Fruit fly (Drosophila melanogaster) whole organism, embryonic: ENCODE results near the gene spidey.

Source experiments
- Asciz ChIP-seq: fragments of 200-800 bp; sonication (Bioruptor generic); optimal IDR thresholded peaks from 2 replicates; lab custom pipeline; 2017; ENCODE audit warnings: missing biosample characterization, mild to moderate bottlenecking, missing genetic modification characterization, missing genetic modification reagents
- B-H2 ChIP-seq: fragments of 200-800 bp; sonication (Bioruptor generic); optimal IDR thresholded peaks from 2 replicates; lab custom pipeline; 2018; ENCODE audit warnings: missing biosample characterization, mild to moderate bottlenecking, missing genetic modification characterization
- BEAF-32 ChIP-seq: fragments of 200-800 bp; sonication (Bioruptor generic); optimal IDR thresholded peaks from 3 replicates; lab custom pipeline; 2017; ENCODE audit warnings: missing biosample characterization, missing genetic modification characterization, mild to moderate bottlenecking, moderate library complexity, missing genetic modification reagents
- CG10654 ChIP-seq: fragments of 200-800 bp; sonication (Bioruptor generic); optimal IDR thresholded peaks from 2 replicates; lab custom pipeline; 2016; ENCODE audit warnings: missing biosample characterization, missing genetic modification characterization
- CG1233 ChIP-seq: fragments of 200-800 bp; sonication (Bioruptor generic); optimal IDR thresholded peaks from 4 replicates; lab custom pipeline; 2018; ENCODE audit warnings: missing biosample characterization, mild to moderate bottlenecking, missing genetic modification characterization
- CG13296 ChIP-seq: fragments of 200-800 bp; sonication (Bioruptor generic); optimal IDR thresholded peaks from 3 replicates; lab custom pipeline; 2018; ENCODE audit warnings: missing biosample characterization, mild to moderate bottlenecking, missing genetic modification characterization
- CG14050 ChIP-seq: fragments of 200-800 bp; sonication (Bioruptor generic); IDR thresholded peaks from 3 replicates; pipeline ENCODE4 v1.3.6; 2022; ENCODE audit warnings: missing biosample characterization, missing genetic modification characterization
- CG16779 ChIP-seq: fragments of 200-800 bp; sonication (Bioruptor generic); IDR thresholded peaks from 2 replicates; pipeline ENCODE4 v1.3.6; 2022; ENCODE audit warnings: missing biosample characterization, missing genetic modification characterization
- CG18011 ChIP-seq: fragments of 200-800 bp; sonication (Bioruptor generic); optimal IDR thresholded peaks from 2 replicates; lab custom pipeline; 2017; ENCODE audit warnings: missing biosample characterization, missing genetic modification characterization, mild to moderate bottlenecking, moderate library complexity, missing genotype
- CG18619 ChIP-seq: fragments of 200-800 bp; sonication (Bioruptor generic); optimal IDR thresholded peaks from 3 replicates; lab custom pipeline; 2017; ENCODE audit warnings: missing biosample characterization, mild to moderate bottlenecking, missing genetic modification characterization
- CG3281 ChIP-seq: fragments of 200-800 bp; sonication (Bioruptor generic); optimal IDR thresholded peaks from 3 replicates; lab custom pipeline; 2017; ENCODE audit warnings: missing biosample characterization, mild to moderate bottlenecking, missing genetic modification characterization
- CG34422 ChIP-seq: fragments of 200-800 bp; sonication (Bioruptor generic); IDR thresholded peaks from 3 replicates; pipeline ENCODE4 v1.3.6; 2022; ENCODE audit warnings: missing biosample characterization, missing genetic modification characterization
- CG4360 ChIP-seq: fragments of 200-800 bp; sonication (Bioruptor generic); IDR thresholded peaks from 2 replicates; pipeline ENCODE4 v1.3.6; 2022; ENCODE audit warnings: missing biosample characterization, missing genetic modification characterization
- CG4424 ChIP-seq: fragments of 200-800 bp; sonication (Bioruptor generic); optimal IDR thresholded peaks from 3 replicates; lab custom pipeline; 2016; ENCODE audit warnings: missing biosample characterization, missing genetic modification characterization
- CG8388 ChIP-seq: fragments of 200-800 bp; sonication (Bioruptor generic); optimal IDR thresholded peaks from 2 replicates; lab custom pipeline; 2019; ENCODE audit warnings: missing biosample characterization, mild to moderate bottlenecking, missing genetic modification characterization, moderate library complexity
- CG9727 ChIP-seq: fragments of 200-800 bp; sonication (Bioruptor generic); optimal IDR thresholded peaks from 3 replicates; lab custom pipeline; 2017; ENCODE audit warnings: missing biosample characterization, mild to moderate bottlenecking, missing genetic modification characterization
- Drgx ChIP-seq: fragments of 200-800 bp; sonication (Bioruptor generic); IDR thresholded peaks from 2 replicates; pipeline ENCODE4 v1.3.6; 2022; ENCODE audit warnings: missing biosample characterization, missing genetic modification characterization
- E2f1 ChIP-seq: fragments of 200-800 bp; sonication (Bioruptor generic); IDR thresholded peaks from 2 replicates; pipeline ENCODE4 v1.3.6; 2022; ENCODE audit warnings: missing biosample characterization, missing genetic modification characterization
- Eip74EF ChIP-seq, 2 experiments: fragments of 200-800 bp in 1 of 2; fragments of >200 bp in 1 of 2; sonication (Bioruptor generic) in 1 of 2; optimal IDR thresholded peaks; 2 replicates each; lab custom pipeline; 2017 to 2019; ENCODE audit warnings: missing biosample characterization in 2 of 2, missing genetic modification characterization in 2 of 2, mild to moderate bottlenecking in 1 of 2, moderate library complexity in 1 of 2
- GATAe ChIP-seq: fragments of 200-800 bp; sonication (Bioruptor generic); conservative IDR thresholded peaks from 2 replicates; pipeline ENCODE4 v1.3.6; 2022; ENCODE audit warnings: missing biosample characterization, missing genetic modification characterization
- Hey ChIP-seq: fragments of 200-800 bp; sonication (Bioruptor generic); optimal IDR thresholded peaks from 3 replicates; lab custom pipeline; 2018; ENCODE audit warnings: missing biosample characterization, mild to moderate bottlenecking, missing genetic modification characterization
- HmgZ ChIP-seq: fragments of 200-800 bp; sonication (Bioruptor generic); optimal IDR thresholded peaks from 2 replicates; lab custom pipeline; 2018; ENCODE audit warnings: missing biosample characterization, mild to moderate bottlenecking, missing genetic modification characterization
- Pdp1 ChIP-seq, 2 experiments: fragments of 200-800 bp; sonication (Bioruptor generic); optimal IDR thresholded peaks; 3 replicates each; lab custom pipeline; 2016; ENCODE audit warnings: missing biosample characterization in 2 of 2, missing genetic modification characterization in 2 of 2, mild to moderate bottlenecking in 1 of 2, moderate library complexity in 1 of 2
- Rx ChIP-seq: fragments of 200-800 bp; sonication (Bioruptor generic); IDR thresholded peaks from 2 replicates; pipeline ENCODE4 v1.3.6; 2022; ENCODE audit warnings: missing biosample characterization, missing genetic modification characterization
- Spps ChIP-seq: fragments of 200-800 bp; sonication (Bioruptor generic); optimal IDR thresholded peaks from 2 replicates; lab custom pipeline; 2018; ENCODE audit warnings: missing biosample characterization, mild to moderate bottlenecking, missing genetic modification characterization
- Sry-δ ChIP-seq: fragments of 200-800 bp; sonication (Bioruptor generic); optimal IDR thresholded peaks from 2 replicates; lab custom pipeline; 2016; ENCODE audit warnings: missing biosample characterization, missing genetic modification characterization
- Ssrp ChIP-seq: fragments of 200-800 bp; sonication (Bioruptor generic); optimal IDR thresholded peaks from 2 replicates; lab custom pipeline; 2018; ENCODE audit warnings: missing biosample characterization, mild to moderate bottlenecking, missing genetic modification characterization, moderate library complexity
- Taf1 ChIP-seq: fragments of 200-800 bp; sonication (Bioruptor generic); IDR thresholded peaks from 2 replicates; pipeline ENCODE4 v1.3.6; 2022; ENCODE audit warnings: missing biosample characterization, missing genetic modification characterization
- Tbp ChIP-seq: fragments of >200 bp; optimal IDR thresholded peaks from 2 replicates; lab custom pipeline; 2018; ENCODE audit warnings: missing biosample characterization, missing genetic modification characterization
- bbx ChIP-seq: fragments of 200-800 bp; sonication (Bioruptor generic); IDR thresholded peaks from 2 replicates; pipeline ENCODE4 v1.3.6; 2022; ENCODE audit warnings: missing biosample characterization, missing genetic modification characterization; ENCODE audit not compliant: partially characterized antibody
- bigmax ChIP-seq: fragments of 200-800 bp; sonication (Bioruptor generic); optimal IDR thresholded peaks from 2 replicates; lab custom pipeline; 2018; ENCODE audit warnings: missing biosample characterization, mild to moderate bottlenecking, missing genetic modification characterization
- bsh ChIP-seq, 2 experiments: fragments of 200-800 bp; sonication (Bioruptor generic); optimal IDR thresholded peaks; 2 replicates each; lab custom pipeline; 2017 to 2018; ENCODE audit warnings: mild to moderate bottlenecking in 2 of 2, missing biosample characterization in 2 of 2, missing genetic modification characterization in 2 of 2, moderate library complexity in 1 of 2
- chif ChIP-seq, 2 experiments: fragments of 200-800 bp; sonication (Bioruptor generic); optimal IDR thresholded peaks; 3 replicates each; lab custom pipeline; 2016; ENCODE audit warnings: missing biosample characterization in 2 of 2, missing genetic modification characterization in 2 of 2
- ftz-f1 ChIP-seq: fragments of 200-800 bp; sonication (Bioruptor generic); optimal IDR thresholded peaks from 2 replicates; lab custom pipeline; 2016; ENCODE audit warnings: missing biosample characterization, missing genetic modification characterization
- h ChIP-seq: fragments of >200 bp; optimal IDR thresholded peaks from 2 replicates; lab custom pipeline; 2017
- kah ChIP-seq: fragments of 200-800 bp; sonication (Bioruptor generic); optimal IDR thresholded peaks from 2 replicates; lab custom pipeline; 2018; ENCODE audit warnings: missing biosample characterization, mild to moderate bottlenecking, missing genetic modification characterization
- ken ChIP-seq: fragments of 200-800 bp; sonication (Bioruptor generic); IDR thresholded peaks from 3 replicates; pipeline ENCODE4 v1.3.6; 2022; ENCODE audit warnings: missing biosample characterization, missing genetic modification characterization
- mirr ChIP-seq: fragments of 200-800 bp; sonication (Bioruptor generic); optimal IDR thresholded peaks from 3 replicates; lab custom pipeline; 2018; ENCODE audit warnings: missing biosample characterization, mild to moderate bottlenecking, missing genetic modification characterization
- nerfin-1 ChIP-seq: fragments of 200-800 bp; sonication (Bioruptor generic); optimal IDR thresholded peaks from 3 replicates; lab custom pipeline; 2019; ENCODE audit warnings: missing biosample characterization, mild to moderate bottlenecking, missing genetic modification characterization, moderate library complexity
- org-1 ChIP-seq: fragments of 200-800 bp; sonication (Bioruptor generic); optimal IDR thresholded peaks from 2 replicates; lab custom pipeline; 2017; ENCODE audit warnings: missing biosample characterization, missing genetic modification characterization
- pan ChIP-seq, 4 experiments: fragments of >200 bp in 3 of 4; fragments of 200-800 bp in 1 of 4; sonication (Bioruptor generic) in 1 of 4; optimal IDR thresholded peaks in 3 of 4; IDR thresholded peaks in 1 of 4; 2 replicates each; pipeline versions ENCODE4 v1.3.6 to Lab custom; 2017 to 2022; ENCODE audit warnings: missing biosample characterization in 2 of 4, missing genetic modification characterization in 2 of 4, mixed read lengths in 1 of 4
- phol ChIP-seq: fragments of 200-800 bp; sonication (Bioruptor generic); optimal IDR thresholded peaks from 3 replicates; lab custom pipeline; 2018; ENCODE audit warnings: missing biosample characterization, mild to moderate bottlenecking, missing genetic modification characterization, moderate library complexity
- sens-2 ChIP-seq: fragments of 200-800 bp; sonication (Bioruptor generic); IDR thresholded peaks from 2 replicates; pipeline ENCODE4 v1.3.6; 2022; ENCODE audit warnings: missing biosample characterization, missing genetic modification characterization
- seq ChIP-seq: fragments of 200-800 bp; sonication (Bioruptor generic); IDR thresholded peaks from 2 replicates; pipeline ENCODE4 v1.3.6; 2022; ENCODE audit warnings: missing biosample characterization, missing genetic modification characterization
- tll ChIP-seq, 2 experiments: fragments of 200-800 bp in 1 of 2; fragments of >200 bp in 1 of 2; sonication (Bioruptor generic) in 1 of 2; optimal IDR thresholded peaks; 2 replicates each; lab custom pipeline; 2017 to 2019; ENCODE audit warnings: missing biosample characterization in 2 of 2, missing genetic modification characterization in 2 of 2, mild to moderate bottlenecking in 1 of 2, moderate library complexity in 1 of 2
- toy ChIP-seq: fragments of 200-800 bp; sonication (Bioruptor generic); IDR thresholded peaks from 2 replicates; pipeline ENCODE4 v1.3.6; 2022; ENCODE audit warnings: missing biosample characterization, missing genetic modification characterization
- wek ChIP-seq: fragments of 200-800 bp; sonication (Bioruptor generic); optimal IDR thresholded peaks from 3 replicates; lab custom pipeline; 2018; ENCODE audit warnings: missing biosample characterization, mild to moderate bottlenecking, missing genetic modification characterization, moderate library complexity
- zfh2 ChIP-seq: fragments of 200-800 bp; sonication (Bioruptor generic); optimal IDR thresholded peaks from 2 replicates; lab custom pipeline; 2016; ENCODE audit warnings: missing biosample characterization, missing genetic modification characterization

Gene spidey

dm6 chrX:7920081-7920688, 11.5 kb downstream of the spidey start, which contains the start of the genes hdm and Ykt6 (continued):
- TF ChIP-seq CG4360 (GFP tag; lab: Robert Waterston, UW) (peak; percentile 44), GATAe (GFP tag; lab: Robert Waterston, UW) (no peak), Sry-δ (peak; percentile 98), nerfin-1 (peak; percentile 43), CG4424 (peak; percentile 74), h (lab: Kevin White, UChicago) (no peak), sens-2 (peak; percentile 81), Eip74EF (GFP tag; optimal IDR thresholded peaks at IDR 0.05; lab: Kevin White, UChicago) (no peak), Hey (tag; lab: Kevin White, UChicago) (no peak), CG16779 (peak; percentile 56; the same call in 1 of the 2 replicates), mirr (GFP tag; lab: Kevin White, UChicago) (no peak), org-1 (GFP tag; lab: Kevin White, UChicago) (peak; percentile 28), Pdp1 (GFP tag; optimal IDR thresholded peaks at IDR 0.05; lab: Kevin White, UChicago) (peak; percentile 78 to 80), E2f1 (GFP tag; lab: Robert Waterston, UW) (peak; percentile 80; the same call in 1 of the 2 replicates), Tbp (GFP tag; lab: Kevin White, UChicago) (no peak), ken (GFP tag; lab: Robert Waterston, UW) (peak; percentile 84), kah (GFP tag; lab: Kevin White, UChicago) (no peak), bsh (GFP tag; optimal IDR thresholded peaks at IDR 0.05; lab: Kevin White, UChicago) (peak in 1 of 2 experiments; percentile 78), pan (optimal IDR thresholded peaks at IDR 0.05; lab: Kevin White, UChicago) (no peak), pan (GFP tag; optimal IDR thresholded peaks at IDR 0.05 in 1 of 2, IDR thresholded peaks at IDR 0.05 in 1 of 2) (peak in 1 of 2 experiments; percentile 81), bigmax (GFP tag; lab: Kevin White, UChicago) (no peak), ftz-f1 (GFP tag; lab: Kevin White, UChicago) (no peak), Taf1 (GFP tag; lab: Robert Waterston, UW) (peak; percentile 80; the same call in 1 of the 2 replicates), CG8388 (peak; percentile 68), CG14050 (peak; percentile 75), CG9727 (GFP tag; lab: Kevin White, UChicago) (peak; percentile 63), BEAF-32 (peak; percentile 95), zfh2 (GFP tag; lab: Kevin White, UChicago) (peak; percentile 83), CG18619 (GFP tag; lab: Kevin White, UChicago) (peak; percentile 51), CG34422 (GFP tag; lab: Robert Waterston, UW) (peak; percentile 86), Ssrp (tag; lab: Kevin White, UChicago) (peak; percentile 53), CG13296 (peak; percentile 59), tll (GFP tag; optimal IDR thresholded peaks at IDR 0.05; lab: Kevin White, UChicago) (no peak), CG18011 (GFP tag; lab: Kevin White, UChicago) (peak; percentile 61), Asciz (GFP tag; lab: Kevin White, UChicago) (no peak), seq (peak; percentile 68), B-H2 (peak; percentile 83), CG1233 (peak; percentile 56), HmgZ (tag; lab: Kevin White, UChicago) (peak; percentile 90), Drgx (GFP tag; lab: Robert Waterston, UW) (peak; percentile 70), toy (GFP tag; lab: Robert Waterston, UW) (no peak), wek (GFP tag; lab: Kevin White, UChicago) (peak; percentile 51), phol (tag; lab: Kevin White, UChicago) (peak; percentile 77), chif (GFP tag; optimal IDR thresholded peaks at IDR 0.05; lab: Kevin White, UChicago) (peak; percentile 68 to 81), Rx (GFP tag; lab: Robert Waterston, UW) (peak; percentile 72), Spps (tag; lab: Kevin White, UChicago) (peak; percentile 70), bbx (GFP tag; lab: Robert Waterston, UW) (peak; percentile 91), CG10654 (GFP tag; lab: Kevin White, UChicago) (peak; percentile 71), CG3281 (peak; percentile 64)
